Fruit fly (Drosophila melanogaster): Measurements from ENCODE around the gene CG7706.
A peak's percentile ranks its signal among the peaks of the same experiment; 100 is the strongest.

CG7706 gene

DNA sequence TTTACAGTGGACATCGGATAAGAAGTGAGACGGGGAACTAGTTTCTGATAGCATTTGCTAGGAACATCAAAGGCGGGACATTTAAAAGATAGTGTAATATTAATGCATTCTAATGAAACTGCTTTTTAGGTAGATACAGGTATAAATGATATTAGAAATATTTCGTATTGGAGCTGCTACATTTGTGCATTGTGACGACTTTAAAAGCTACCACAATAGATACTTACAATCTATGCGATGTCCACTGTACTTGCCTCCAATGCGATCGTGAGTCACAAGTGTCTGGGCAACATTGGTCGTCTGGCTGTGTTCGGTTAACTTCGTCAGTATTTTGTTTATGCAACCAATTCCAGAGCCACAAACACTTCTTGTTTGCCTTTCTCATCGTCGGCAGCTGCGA, 7.8 kb upstream of the CG7706 start (continued):
- peak; percentile 12; the same call in 1 of the 2 replicates for TF ChIP-seq Rfx (GFP tag; IDR thresholded peaks at IDR 0.05)
- no peak for TF ChIP-seq CG10209 (GFP tag; optimal IDR thresholded peaks at IDR 0.05)
- TF ChIP-seq nerfin-2 (GFP tag; IDR thresholded peaks at IDR 0.05; ENCODE audit: partially characterized antibody), result no peak
- no peak for TF ChIP-seq CG7928 (GFP tag; optimal IDR thresholded peaks at IDR 0.05)
- no peak for TF ChIP-seq nmo (GFP tag; optimal IDR thresholded peaks at IDR 0.05)
- peak; percentile 33 for TF ChIP-seq CoRest (tag; optimal IDR thresholded peaks at IDR 0.05)
- TF ChIP-seq gfzf (GFP tag; optimal IDR thresholded peaks at IDR 0.05), result no peak
- TF ChIP-seq shn (GFP tag; optimal IDR thresholded peaks at IDR 0.05), result no peak
- no peak for TF ChIP-seq unc-4 (GFP tag; IDR thresholded peaks at IDR 0.05; ENCODE audit: partially characterized antibody)
- TF ChIP-seq CG3726 (GFP tag; IDR thresholded peaks at IDR 0.05), result 0 out of 3 replicates have a peak, but pooled peaks have one; percentile 7
- no peak for TF ChIP-seq prd (optimal IDR thresholded peaks at IDR 0.05)
- no peak for TF ChIP-seq prd (GFP tag; IDR thresholded peaks at IDR 0.05)
- no peak for TF ChIP-seq sd (tag; optimal IDR thresholded peaks at IDR 0.05)
- TF ChIP-seq Sry-β (GFP tag; optimal IDR thresholded peaks at IDR 0.05), result no peak
- no peak for TF ChIP-seq CG10147 (GFP tag; optimal IDR thresholded peaks at IDR 0.05)
- TF ChIP-seq BEAF-32 (GFP tag; optimal IDR thresholded peaks at IDR 0.05), result no peak
- TF ChIP-seq CG33557 (GFP tag; optimal IDR thresholded peaks at IDR 0.05), result no peak
- TF ChIP-seq Aef1 (GFP tag; IDR thresholded peaks at IDR 0.05), result peak; percentile 26; the same call in 1 of the 3 replicates
- no peak for TF ChIP-seq CG31224 (GFP tag; IDR thresholded peaks at IDR 0.05)
- no peak for TF ChIP-seq ase (GFP tag; IDR thresholded peaks at IDR 0.05)
- TF ChIP-seq CG14667 (GFP tag; IDR thresholded peaks at IDR 0.05), result no peak
- TF ChIP-seq Hand (GFP tag; optimal IDR thresholded peaks at IDR 0.05), result no peak
- peak; percentile 25 for TF ChIP-seq kay (GFP tag; optimal IDR thresholded peaks at IDR 0.05)
- TF ChIP-seq zen (tag; optimal IDR thresholded peaks at IDR 0.05), result no peak
- TF ChIP-seq grau (tag; optimal IDR thresholded peaks at IDR 0.05), result peak; percentile 89
- no peak for TF ChIP-seq sr (GFP tag; IDR thresholded peaks at IDR 0.05)
- TF ChIP-seq BtbVII (GFP tag; optimal IDR thresholded peaks at IDR 0.05), result peak; percentile 33
- TF ChIP-seq CG14710 (tag; optimal IDR thresholded peaks at IDR 0.05), result peak; percentile 7
- TF ChIP-seq Meics (GFP tag; optimal IDR thresholded peaks at IDR 0.05), result peak; percentile 42
- TF ChIP-seq Ada2b (GFP tag; IDR thresholded peaks at IDR 0.05), result peak; percentile 35
- TF ChIP-seq CG17829 (tag; optimal IDR thresholded peaks at IDR 0.05), result no peak
- peak; percentile 48 for TF ChIP-seq CG13424 (tag; optimal IDR thresholded peaks at IDR 0.05)
- TF ChIP-seq CG13775 (GFP tag; optimal IDR thresholded peaks at IDR 0.05), result no peak
- peak; percentile 28 for TF ChIP-seq ind (GFP tag; optimal IDR thresholded peaks at IDR 0.05)
- no peak for TF ChIP-seq Atf-2 (GFP tag; optimal IDR thresholded peaks at IDR 0.05)
- peak; percentile 43; the same call in 2 of the 3 replicates for TF ChIP-seq tgo (GFP tag; IDR thresholded peaks at IDR 0.05)
- TF ChIP-seq CG31365 (tag; optimal IDR thresholded peaks at IDR 0.05), result no peak
- no peak for TF ChIP-seq CG5180 (GFP tag; optimal IDR thresholded peaks at IDR 0.05)
- TF ChIP-seq CG16863 (GFP tag; optimal IDR thresholded peaks at IDR 0.05), result peak; percentile 12
- TF ChIP-seq CG6689 (GFP tag; IDR thresholded peaks at IDR 0.05), result peak; percentile 18; the same call in 1 of the 2 replicates
- TF ChIP-seq CG32532 (GFP tag; IDR thresholded peaks at IDR 0.05), result no peak; the same call in 1 of the 2 replicates
- no peak for TF ChIP-seq emc (GFP tag; optimal IDR thresholded peaks at IDR 0.05)
- TF ChIP-seq cg (GFP tag; optimal IDR thresholded peaks at IDR 0.05), result no peak
- TF ChIP-seq Drgx (GFP tag; IDR thresholded peaks at IDR 0.05), result peak; percentile 82
- TF ChIP-seq CG6272 (GFP tag; IDR thresholded peaks at IDR 0.05), result 0 out of 2 replicates have a peak, but pooled peaks have one; percentile 7
- peak; percentile 24; the same call in 1 of the 2 replicates for TF ChIP-seq CG9215 (GFP tag; IDR thresholded peaks at IDR 0.05)
- no peak for TF ChIP-seq CG3995 (GFP tag; optimal IDR thresholded peaks at IDR 0.05)
- no peak for TF ChIP-seq crc (GFP tag; optimal IDR thresholded peaks at IDR 0.05)
- no peak for TF ChIP-seq CG14050 (GFP tag; IDR thresholded peaks at IDR 0.05)
- 0 out of 2 replicates have a peak, but pooled peaks have one; percentile 24 for TF ChIP-seq CG9932 (GFP tag; IDR thresholded peaks at IDR 0.05)
- TF ChIP-seq lmd (GFP tag; IDR thresholded peaks at IDR 0.05), result peak; percentile 34; the same call in 1 of the 2 replicates
